Worm (Caenorhabditis elegans) whole organism, L3 larva: Measurements from ENCODE around the gene set-5.

ENCODE experiments used
- fkh-10 ChIP-seq: sonication (generic microtip); optimal IDR thresholded peaks from 2 replicates; lab custom pipeline; 2017; ENCODE audit warnings: missing biosample characterization, missing genetic modification reagents, missing genetic modification characterization
- fkh-2 ChIP-seq: fragments of 150-350 bp; optimal IDR thresholded peaks from 2 replicates; lab custom pipeline; 2014; ENCODE audit warnings: missing biosample characterization, missing genetic modification reagents, missing genetic modification characterization
- lin-15B ChIP-seq: fragments of 150-350 bp; optimal IDR thresholded peaks from 2 replicates; lab custom pipeline; 2014; ENCODE audit warnings: missing biosample characterization, missing genetic modification characterization
- nhr-11 ChIP-seq: fragments of 150-350 bp; optimal IDR thresholded peaks from 2 replicates; lab custom pipeline; 2014; ENCODE audit warnings: missing biosample characterization, missing genetic modification characterization
- nhr-12 ChIP-seq: fragments of 150-350 bp; optimal IDR thresholded peaks from 2 replicates; lab custom pipeline; 2014; ENCODE audit warnings: missing biosample characterization, missing genetic modification characterization
- nhr-25 ChIP-seq: sonication (generic microtip); optimal IDR thresholded peaks from 2 replicates; lab custom pipeline; 2017; ENCODE audit warnings: missing biosample characterization, missing genetic modification characterization
- nhr-77 ChIP-seq: fragments of 150-350 bp; optimal IDR thresholded peaks from 2 replicates; lab custom pipeline; 2014; ENCODE audit warnings: missing biosample characterization, missing genetic modification characterization
- unc-62 ChIP-seq: fragments of 150-350 bp; sonication (generic microtip); optimal IDR thresholded peaks from 4 replicates; lab custom pipeline; 2014; ENCODE audit warnings: missing biosample characterization, missing genetic modification reagents, missing genetic modification characterization
- ztf-11 ChIP-seq: fragments of 150-350 bp; optimal IDR thresholded peaks from 2 replicates; lab custom pipeline; 2014; ENCODE audit warnings: missing biosample characterization, missing genetic modification characterization

DNA sequence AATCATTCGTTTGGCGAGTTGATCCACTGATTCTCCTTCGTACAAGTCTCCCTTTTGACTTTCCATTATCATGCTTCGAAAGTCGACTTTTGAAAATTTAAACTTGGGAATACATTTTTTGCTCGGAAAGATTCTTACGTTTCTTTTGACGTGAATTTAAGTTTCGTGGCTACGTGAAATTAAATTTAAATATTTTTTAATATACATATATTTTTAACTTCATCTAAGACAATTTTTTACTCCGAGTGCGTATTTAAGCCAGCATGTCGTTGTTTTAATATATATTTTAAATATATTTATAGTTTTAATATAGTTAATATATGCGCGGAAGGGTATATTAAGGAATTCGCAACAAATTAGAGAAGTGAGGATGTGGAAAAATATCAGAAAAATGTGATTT is 16.8 kb downstream of the set-5 start, which contains the start of gene R08A2.2:
- TF ChIP-seq nhr-77 (no peak), nhr-25 (tag; lab: Kevin White, UChicago) (no peak), fkh-2 (tag; lab: Kevin White, UChicago) (no peak), lin-15B (no peak), fkh-10 (GFP tag; lab: Kevin White, UChicago) (no peak), nhr-11 (tag; lab: Kevin White, UChicago) (no peak), unc-62 (GFP tag; lab: Kevin White, UChicago) (no peak), nhr-12 (tag; lab: Kevin White, UChicago) (no peak), ztf-11 (tag; lab: Kevin White, UChicago) (no peak)
